Fruit fly (Drosophila melanogaster): ENCODE results near the gene Tango1.

Gene Tango1

dm6 chr2L:6648163-6648628 is 992 bp upstream of the Tango1 start (continued):
- peak; percentile 96 for TF ChIP-seq acj6 (GFP tag; optimal IDR thresholded peaks at IDR 0.05)
- peak; percentile 92 for TF ChIP-seq Sox15 (GFP tag; optimal IDR thresholded peaks at IDR 0.05)
- TF ChIP-seq vri (GFP tag; optimal IDR thresholded peaks at IDR 0.05), result peak; percentile 78
- peak; percentile 79 to 91 for TF ChIP-seq ss (GFP tag; optimal IDR thresholded peaks at IDR 0.05)
- TF ChIP-seq Ets21C (GFP tag; optimal IDR thresholded peaks at IDR 0.05), result peak; percentile 90
- TF ChIP-seq Sox102F (GFP tag; optimal IDR thresholded peaks at IDR 0.05), result no peak
- TF ChIP-seq CG16779 (tag; optimal IDR thresholded peaks at IDR 0.05), result peak; percentile 88
- TF ChIP-seq CG6163 (GFP tag; IDR thresholded peaks at IDR 0.05), result peak; percentile 93
- no peak for TF ChIP-seq Smox (GFP tag; optimal IDR thresholded peaks at IDR 0.05)
- TF ChIP-seq CG31627 (GFP tag; optimal IDR thresholded peaks at IDR 0.05), result peak; percentile 94
- TF ChIP-seq CG6808 (GFP tag; optimal IDR thresholded peaks at IDR 0.05), result peak; percentile 90
- TF ChIP-seq CG7368 (GFP tag; optimal IDR thresholded peaks at IDR 0.05), result peak; percentile 90
- peak; percentile 91 for TF ChIP-seq CG11294 (GFP tag; IDR thresholded peaks at IDR 0.05)
- peak; percentile 85 for TF ChIP-seq CG11902 (GFP tag; optimal IDR thresholded peaks at IDR 0.05)
- TF ChIP-seq CG10669 (GFP tag; optimal IDR thresholded peaks at IDR 0.05), result peak; percentile 92
- peak; percentile 97 for TF ChIP-seq CG4318 (GFP tag; optimal IDR thresholded peaks at IDR 0.05)
- peak; percentile 86 for TF ChIP-seq dsx (GFP tag; optimal IDR thresholded peaks at IDR 0.05; ENCODE audit: poor library complexity, severe bottlenecking)
- peak; percentile 78 for TF ChIP-seq fkh (GFP tag; optimal IDR thresholded peaks at IDR 0.05)
- peak; percentile 92 for TF ChIP-seq CG34406 (GFP tag; optimal IDR thresholded peaks at IDR 0.05)
- TF ChIP-seq CG8319 (GFP tag; optimal IDR thresholded peaks at IDR 0.05), result peak; percentile 89
- TF ChIP-seq Eip93F (GFP tag; optimal IDR thresholded peaks at IDR 0.05), result peak; percentile 80
- peak; percentile 98 for TF ChIP-seq CG32006 (GFP tag; optimal IDR thresholded peaks at IDR 0.05)
- no peak for TF ChIP-seq pdm3 (GFP tag; optimal IDR thresholded peaks at IDR 0.05)
- peak; percentile 95 for TF ChIP-seq dac (GFP tag; optimal IDR thresholded peaks at IDR 0.05)
- TF ChIP-seq CG9139 (GFP tag; optimal IDR thresholded peaks at IDR 0.05), result peak; percentile 68
- TF ChIP-seq fd85E (GFP tag; optimal IDR thresholded peaks at IDR 0.05), result peak; percentile 60
- TF ChIP-seq Met (GFP tag; optimal IDR thresholded peaks at IDR 0.05), result no peak
- peak; percentile 97 for TF ChIP-seq CG8119 (GFP tag; IDR thresholded peaks at IDR 0.05)
- TF ChIP-seq CG6276 (GFP tag; optimal IDR thresholded peaks at IDR 0.05), result no peak
- TF ChIP-seq Eip78C (GFP tag), result peak; percentile 98
- TF ChIP-seq CG10631 (GFP tag; optimal IDR thresholded peaks at IDR 0.05), result peak; percentile 97

- TF ChIP-seq achi (GFP tag; optimal IDR thresholded peaks at IDR 0.05), result peak; percentile 92
- TF ChIP-seq spab (GFP tag; optimal IDR thresholded peaks at IDR 0.05), result no peak
- TF ChIP-seq Hr4 (GFP tag; optimal IDR thresholded peaks at IDR 0.05), result no peak
- no peak for TF ChIP-seq CG8319 (GFP tag; optimal IDR thresholded peaks at IDR 0.05)
Observed at dm6 chr2L:6656264-6656676, 7.1 kb downstream of the Tango1 start, which contains the start of gene CG31633. CG31633 (minus strand) TSS chr2L:6656321.

- TF ChIP-seq CG32006 (GFP tag; optimal IDR thresholded peaks at IDR 0.05) (no peak), Sox102F (GFP tag; optimal IDR thresholded peaks at IDR 0.05) (no peak), eg (GFP tag; IDR thresholded peaks at IDR 0.05) (no peak), CG6163 (GFP tag; IDR thresholded peaks at IDR 0.05) (no peak), fd85E (GFP tag; optimal IDR thresholded peaks at IDR 0.05) (no peak), CG7368 (GFP tag; optimal IDR thresholded peaks at IDR 0.05) (no peak), CG3032 (tag; optimal IDR thresholded peaks at IDR 0.05) (no peak), cyc (GFP tag; optimal IDR thresholded peaks at IDR 0.05) (no peak), svp (GFP tag) (peak; percentile 100), vri (GFP tag; optimal IDR thresholded peaks at IDR 0.05) (peak; percentile 82), CG34406 (GFP tag; optimal IDR thresholded peaks at IDR 0.05) (no peak)
Observed at dm6 chr2L:6657969-6658748, 9.0 kb downstream of the Tango1 start, which contains the start of the genes CG31636 and Ube4A. CG31636 (minus strand) TSS chr2L:6658152. Ube4A (plus strand) TSS chr2L:6658517.
